Worm (Caenorhabditis elegans) whole organism, early embryonic: ENCODE data around the gene mfsd-11.

Experiments
- F13C5.2 ChIP-seq: sonication (generic microtip); optimal IDR thresholded peaks from 2 replicates; lab custom pipeline; 2017; ENCODE audit warnings: mild to moderate bottlenecking, missing genetic modification characterization, inconsistent platforms, missing compliant biosample characterization
- ama-1 ChIP-seq: fragments of 150-350 bp; optimal IDR thresholded peaks from 2 replicates; lab custom pipeline; 2014
- ets-7 ChIP-seq: sonication (generic microtip); optimal IDR thresholded peaks from 2 replicates; lab custom pipeline; 2016; ENCODE audit warnings: missing genotype, missing genetic modification characterization, missing compliant biosample characterization
- hnd-1 ChIP-seq: sonication (generic microtip); optimal IDR thresholded peaks from 2 replicates; lab custom pipeline; 2016; ENCODE audit warnings: missing genetic modification characterization, missing compliant biosample characterization
- tra-4 ChIP-seq: sonication (generic microtip); optimal IDR thresholded peaks from 2 replicates; lab custom pipeline; 2017; ENCODE audit warnings: missing genetic modification characterization, missing compliant biosample characterization

DNA sequence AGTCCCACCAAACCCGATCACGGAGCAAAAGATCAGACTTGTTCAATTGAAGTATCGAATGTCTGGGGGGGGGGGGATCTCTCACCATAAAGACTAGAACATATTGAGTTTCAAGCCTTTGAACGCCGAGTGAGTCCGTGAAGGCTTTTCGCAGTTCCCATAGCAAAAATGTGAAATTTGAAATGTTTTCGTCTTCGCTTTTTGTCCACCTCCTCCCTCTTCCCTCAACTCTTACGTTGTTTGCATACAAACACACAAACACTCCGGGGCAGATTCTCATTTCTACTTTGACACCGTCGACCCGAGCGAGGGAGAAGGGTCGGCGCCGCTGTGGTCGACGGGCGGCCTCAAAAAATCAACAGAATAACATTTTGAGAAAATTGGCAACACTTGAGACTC, 25.2 kb upstream of the mfsd-11 start:
- TF ChIP-seq tra-4 (tag; lab: Kevin White, UChicago) = no peak
- no peak for TF ChIP-seq ets-7 (tag; lab: Kevin White, UChicago)
- no peak for TF ChIP-seq ama-1 (lab: Kevin White, UChicago)
- TF ChIP-seq F13C5.2 (tag; lab: Kevin White, UChicago) = no peak
- no peak for TF ChIP-seq hnd-1 (tag; lab: Kevin White, UChicago)
